Fruit fly (Drosophila melanogaster) whole organism, embryonic: ENCODE results near the gene RpL34b.

Experiments used
- B-H2 ChIP-seq: fragments of 200-800 bp; sonication (Bioruptor generic); optimal IDR thresholded peaks from 2 replicates; lab custom pipeline; 2018; ENCODE audit warnings: missing biosample characterization, mild to moderate bottlenecking, missing genetic modification characterization
- C15 ChIP-seq: fragments of 200-800 bp; sonication (Bioruptor generic); IDR thresholded peaks from 3 replicates; pipeline ENCODE4 v1.3.6; 2022; ENCODE audit warnings: missing biosample characterization, missing genetic modification characterization
- CG10366 ChIP-seq: fragments of 200-800 bp; sonication (Bioruptor generic); IDR thresholded peaks from 2 replicates; pipeline ENCODE4 v1.3.6; 2022; ENCODE audit warnings: missing biosample characterization, missing genetic modification characterization
- CG10565 ChIP-seq: fragments of 200-800 bp; sonication (Bioruptor generic); optimal IDR thresholded peaks from 3 replicates; lab custom pipeline; 2016; ENCODE audit warnings: missing biosample characterization, mild to moderate bottlenecking, missing genetic modification characterization
- CG12659 ChIP-seq: fragments of 200-800 bp; sonication (Bioruptor generic); optimal IDR thresholded peaks from 3 replicates; lab custom pipeline; 2017; ENCODE audit warnings: mild to moderate bottlenecking, missing biosample characterization, missing genetic modification reagents, missing genetic modification characterization
- CG15011 ChIP-seq: fragments of 200-800 bp; sonication (Bioruptor generic); optimal IDR thresholded peaks from 3 replicates; lab custom pipeline; 2018; ENCODE audit warnings: missing biosample characterization, mild to moderate bottlenecking, missing genetic modification characterization
- CG15269 ChIP-seq: fragments of 200-800 bp; sonication (Bioruptor generic); optimal IDR thresholded peaks from 2 replicates; lab custom pipeline; 2018; ENCODE audit warnings: missing biosample characterization, mild to moderate bottlenecking, missing genetic modification characterization, moderate library complexity
- CG17328 ChIP-seq: fragments of 200-800 bp; sonication (Bioruptor generic); IDR thresholded peaks from 2 replicates; pipeline ENCODE4 v1.3.6; 2022; ENCODE audit warnings: missing biosample characterization, missing genetic modification characterization
- CG2199 ChIP-seq: fragments of 200-800 bp; sonication (Bioruptor generic); IDR thresholded peaks from 3 replicates; pipeline ENCODE4 v1.3.6; 2022; ENCODE audit warnings: missing biosample characterization, missing genetic modification characterization
- CG2678 ChIP-seq: fragments of 200-800 bp; sonication (Bioruptor generic); optimal IDR thresholded peaks from 3 replicates; lab custom pipeline; 2019; ENCODE audit warnings: missing biosample characterization, mild to moderate bottlenecking, missing genetic modification characterization, moderate library complexity
- CG3065 ChIP-seq: fragments of 200-800 bp; sonication (Bioruptor generic); optimal IDR thresholded peaks from 2 replicates; lab custom pipeline; 2016; ENCODE audit warnings: missing biosample characterization, missing genetic modification characterization
- CG31224 ChIP-seq: fragments of 200-800 bp; sonication (Bioruptor generic); IDR thresholded peaks from 2 replicates; pipeline ENCODE4 v1.3.6; 2022; ENCODE audit warnings: missing biosample characterization, missing genetic modification characterization
- CG31388 ChIP-seq: fragments of 200-800 bp; sonication (Bioruptor generic); optimal IDR thresholded peaks from 2 replicates; lab custom pipeline; 2016; ENCODE audit warnings: missing biosample characterization, missing genetic modification characterization
- CG3281 ChIP-seq: fragments of 200-800 bp; sonication (Bioruptor generic); optimal IDR thresholded peaks from 3 replicates; lab custom pipeline; 2017; ENCODE audit warnings: missing biosample characterization, mild to moderate bottlenecking, missing genetic modification characterization
- CG3847 ChIP-seq: fragments of 200-800 bp; sonication (Bioruptor generic); IDR thresholded peaks from 2 replicates; pipeline ENCODE4 v1.3.6; 2022; ENCODE audit warnings: missing biosample characterization, missing genetic modification characterization
- CG4424 ChIP-seq: fragments of 200-800 bp; sonication (Bioruptor generic); optimal IDR thresholded peaks from 3 replicates; lab custom pipeline; 2016; ENCODE audit warnings: missing biosample characterization, missing genetic modification characterization
- CG4854 ChIP-seq: fragments of 200-800 bp; sonication (Bioruptor generic); optimal IDR thresholded peaks from 2 replicates; lab custom pipeline; 2016; ENCODE audit warnings: missing biosample characterization, missing genetic modification characterization, inconsistent platforms
- CG5953 ChIP-seq: fragments of 200-800 bp; sonication (Bioruptor generic); IDR thresholded peaks from 2 replicates; pipeline ENCODE4 v1.3.6; 2022; ENCODE audit warnings: missing biosample characterization, missing genetic modification characterization
- CG6654 ChIP-seq: fragments of 200-800 bp; sonication (Bioruptor generic); optimal IDR thresholded peaks from 2 replicates; lab custom pipeline; 2017; ENCODE audit warnings: missing biosample characterization, mild to moderate bottlenecking, missing genetic modification characterization
- CG6854 ChIP-seq: fragments of 200-800 bp; sonication (Bioruptor generic); optimal IDR thresholded peaks from 3 replicates; lab custom pipeline; 2017; ENCODE audit warnings: missing biosample characterization, mild to moderate bottlenecking, missing genetic modification characterization
- CG9727 ChIP-seq: fragments of 200-800 bp; sonication (Bioruptor generic); optimal IDR thresholded peaks from 3 replicates; lab custom pipeline; 2017; ENCODE audit warnings: missing biosample characterization, mild to moderate bottlenecking, missing genetic modification characterization
- CHES-1-like ChIP-seq: fragments of 200-800 bp; sonication (Bioruptor generic); optimal IDR thresholded peaks from 2 replicates; lab custom pipeline; 2016; ENCODE audit warnings: missing biosample characterization, missing genetic modification characterization
- CoRest ChIP-seq: fragments of 200-800 bp; sonication (Bioruptor generic); optimal IDR thresholded peaks from 3 replicates; lab custom pipeline; 2018; ENCODE audit warnings: missing biosample characterization, mild to moderate bottlenecking, missing genetic modification characterization, moderate library complexity
- Drgx ChIP-seq: fragments of 200-800 bp; sonication (Bioruptor generic); IDR thresholded peaks from 2 replicates; pipeline ENCODE4 v1.3.6; 2022; ENCODE audit warnings: missing biosample characterization, missing genetic modification characterization
- E2f2 ChIP-seq: fragments of 200-800 bp; sonication (Bioruptor generic); IDR thresholded peaks from 2 replicates; pipeline ENCODE4 v1.3.6; 2022; ENCODE audit warnings: missing biosample characterization, missing genetic modification characterization
- Eip74EF ChIP-seq, 2 experiments: fragments of 200-800 bp in 1 of 2; fragments of >200 bp in 1 of 2; sonication (Bioruptor generic) in 1 of 2; optimal IDR thresholded peaks; 2 replicates each; lab custom pipeline; 2017 to 2019; ENCODE audit warnings: missing biosample characterization in 2 of 2, missing genetic modification characterization in 2 of 2, mild to moderate bottlenecking in 1 of 2, moderate library complexity in 1 of 2
- Meics ChIP-seq: fragments of 200-800 bp; sonication (Bioruptor generic); optimal IDR thresholded peaks from 2 replicates; lab custom pipeline; 2017; ENCODE audit warnings: missing biosample characterization, mild to moderate bottlenecking, missing genetic modification characterization
- Sox100B ChIP-seq: fragments of 200-800 bp; sonication (Bioruptor generic); optimal IDR thresholded peaks from 3 replicates; lab custom pipeline; 2018; ENCODE audit warnings: missing biosample characterization, mild to moderate bottlenecking, missing genetic modification characterization
- Sox102F ChIP-seq: fragments of 200-800 bp; sonication (Bioruptor generic); optimal IDR thresholded peaks from 2 replicates; lab custom pipeline; 2018; ENCODE audit warnings: missing biosample characterization, mild to moderate bottlenecking, missing genetic modification characterization, moderate library complexity
- Sry-β ChIP-seq: fragments of 200-800 bp; sonication (Bioruptor generic); optimal IDR thresholded peaks from 2 replicates; lab custom pipeline; 2018; ENCODE audit warnings: missing biosample characterization, mild to moderate bottlenecking, missing genetic modification characterization, moderate library complexity
- Tbp ChIP-seq: fragments of >200 bp; optimal IDR thresholded peaks from 2 replicates; lab custom pipeline; 2018; ENCODE audit warnings: missing biosample characterization, missing genetic modification characterization
- Vsx1 ChIP-seq: fragments of 200-800 bp; sonication (Bioruptor generic); optimal IDR thresholded peaks from 2 replicates; lab custom pipeline; 2017; ENCODE audit warnings: missing biosample characterization, mild to moderate bottlenecking, missing genetic modification characterization, missing genetic modification reagents
- Xrp1 ChIP-seq: fragments of 200-800 bp; sonication (Bioruptor generic); IDR thresholded peaks from 2 replicates; pipeline ENCODE4 v1.3.6; 2022; ENCODE audit warnings: missing biosample characterization, missing genetic modification characterization
- ab ChIP-seq: fragments of 200-800 bp; sonication (Bioruptor generic); optimal IDR thresholded peaks from 2 replicates; lab custom pipeline; 2016; ENCODE audit warnings: missing biosample characterization, missing genetic modification characterization
- bbx ChIP-seq: fragments of 200-800 bp; sonication (Bioruptor generic); IDR thresholded peaks from 2 replicates; pipeline ENCODE4 v1.3.6; 2022; ENCODE audit warnings: missing biosample characterization, missing genetic modification characterization; ENCODE audit not compliant: partially characterized antibody
- bcd ChIP-seq: fragments of 200-800 bp; sonication (Bioruptor generic); optimal IDR thresholded peaks from 2 replicates; lab custom pipeline; 2017; ENCODE audit warnings: missing biosample characterization, mild to moderate bottlenecking, missing genetic modification characterization
- ci ChIP-seq: fragments of 200-800 bp; sonication (Bioruptor generic); IDR thresholded peaks from 3 replicates; pipeline ENCODE4 v1.3.6; 2022; ENCODE audit warnings: missing biosample characterization, missing genetic modification characterization
- en ChIP-seq: fragments of 200-800 bp; sonication (Bioruptor generic); optimal IDR thresholded peaks from 2 replicates; lab custom pipeline; 2016; ENCODE audit warnings: missing biosample characterization, missing genetic modification characterization
- fd96Cb ChIP-seq: fragments of 200-800 bp; sonication (Bioruptor generic); optimal IDR thresholded peaks from 2 replicates; lab custom pipeline; 2018; ENCODE audit warnings: missing biosample characterization, mild to moderate bottlenecking, missing genetic modification characterization, moderate library complexity
- insv ChIP-seq, 2 experiments: fragments of 200-800 bp; sonication (Bioruptor generic); optimal IDR thresholded peaks; 3 replicates each; lab custom pipeline; 2016 to 2018; ENCODE audit warnings: missing biosample characterization in 2 of 2, missing genetic modification characterization in 2 of 2
- ken ChIP-seq: fragments of 200-800 bp; sonication (Bioruptor generic); IDR thresholded peaks from 3 replicates; pipeline ENCODE4 v1.3.6; 2022; ENCODE audit warnings: missing biosample characterization, missing genetic modification characterization
- luna ChIP-seq: fragments of 200-800 bp; sonication (Bioruptor generic); optimal IDR thresholded peaks from 2 replicates; lab custom pipeline; 2016; ENCODE audit warnings: missing biosample characterization, missing genetic modification characterization
- nmo ChIP-seq: fragments of 200-800 bp; sonication (Bioruptor generic); optimal IDR thresholded peaks from 2 replicates; lab custom pipeline; 2018; ENCODE audit warnings: missing biosample characterization, mild to moderate bottlenecking, missing genetic modification characterization, moderate library complexity
- nom ChIP-seq: fragments of 200-800 bp; sonication (Bioruptor generic); optimal IDR thresholded peaks from 2 replicates; lab custom pipeline; 2017; ENCODE audit warnings: missing biosample characterization, missing genetic modification characterization, mild to moderate bottlenecking, moderate library complexity, missing genetic modification reagents
- pb ChIP-seq: fragments of 200-800 bp; sonication (Bioruptor generic); optimal IDR thresholded peaks from 3 replicates; lab custom pipeline; 2016; ENCODE audit warnings: missing biosample characterization, missing genetic modification characterization
- rib ChIP-seq: fragments of 200-800 bp; sonication (Bioruptor generic); IDR thresholded peaks from 2 replicates; pipeline ENCODE4 v1.3.6; 2022; ENCODE audit warnings: missing biosample characterization, missing genetic modification characterization
- seq ChIP-seq: fragments of 200-800 bp; sonication (Bioruptor generic); IDR thresholded peaks from 2 replicates; pipeline ENCODE4 v1.3.6; 2022; ENCODE audit warnings: missing biosample characterization, missing genetic modification characterization
- sima ChIP-seq: fragments of 200-800 bp; sonication (Bioruptor generic); optimal IDR thresholded peaks from 2 replicates; lab custom pipeline; 2016; ENCODE audit warnings: missing biosample characterization, missing genetic modification characterization
- so ChIP-seq: fragments of 200-800 bp; sonication (Bioruptor generic); IDR thresholded peaks from 3 replicates; pipeline ENCODE4 v1.3.6; 2022; ENCODE audit warnings: missing biosample characterization, missing genetic modification characterization
- stc ChIP-seq: fragments of 200-800 bp; sonication (Bioruptor generic); IDR thresholded peaks from 2 replicates; pipeline ENCODE4 v1.3.6; 2022; ENCODE audit warnings: missing biosample characterization, missing genetic modification characterization
- yki ChIP-seq: fragments of >200 bp; optimal IDR thresholded peaks from 3 replicates; lab custom pipeline; 2018

RpL34b gene

dm6 chr3R:9399951-9400392 lies 1.1 kb downstream of the RpL34b start, which contains the start of gene CG34117 (continued):
- TF ChIP-seq CG10565 (GFP tag; lab: Kevin White, UChicago) (peak; percentile 1), ci (GFP tag; lab: Robert Waterston, UW) (peak; percentile 84), stc (GFP tag; lab: Robert Waterston, UW) (peak; percentile 72), sima (GFP tag; lab: Kevin White, UChicago) (no peak), seq (GFP tag; lab: Robert Waterston, UW) (peak; percentile 68), CG3847 (GFP tag; lab: Robert Waterston, UW) (peak; percentile 81), insv (GFP tag; optimal IDR thresholded peaks at IDR 0.05; lab: Kevin White, UChicago) (peak; percentile 80 to 100), nmo (GFP tag; lab: Kevin White, UChicago) (peak; percentile 79), B-H2 (GFP tag; lab: Kevin White, UChicago) (peak; percentile 88), ken (peak; percentile 86), fd96Cb (tag; lab: Kevin White, UChicago) (peak; percentile 72), yki (lab: Kevin White, UChicago) (no peak), Drgx (GFP tag; lab: Robert Waterston, UW) (peak; percentile 66), CG5953 (GFP tag; lab: Robert Waterston, UW) (no peak; the same call in 1 of the 2 replicates), Meics (GFP tag; lab: Kevin White, UChicago) (peak; percentile 84), CG6654 (GFP tag; lab: Kevin White, UChicago) (no peak), CG4424 (peak; percentile 81), Tbp (GFP tag; lab: Kevin White, UChicago) (no peak), Sox102F (peak; percentile 83), nom (GFP tag; lab: Kevin White, UChicago) (peak; percentile 39), CG6854 (GFP tag; lab: Kevin White, UChicago) (peak; percentile 41), CG15269 (peak; percentile 88), rib (0 out of 2 replicates have a peak, but pooled peaks have one; percentile 52), Eip74EF (GFP tag; optimal IDR thresholded peaks at IDR 0.05; lab: Kevin White, UChicago) (peak in 1 of 2 experiments; percentile 73), CG3065 (GFP tag; lab: Kevin White, UChicago) (peak; percentile 54), bcd (GFP tag; lab: Kevin White, UChicago) (peak; percentile 61), CG2678 (peak; percentile 85), Sox100B (GFP tag; lab: Kevin White, UChicago) (peak; percentile 77), C15 (GFP tag; lab: Robert Waterston, UW) (peak; percentile 56; the same call in 1 of the 3 replicates), CG4854 (peak; percentile 42), E2f2 (GFP tag; lab: Robert Waterston, UW) (peak; percentile 54), CG2199 (peak; percentile 16; the same call in 1 of the 3 replicates), CG31224 (peak; percentile 55), pb (no peak), Xrp1 (GFP tag; lab: Robert Waterston, UW) (peak; percentile 90), CG12659 (peak; percentile 84), CG10366 (GFP tag; lab: Robert Waterston, UW) (peak; percentile 82), ab (GFP tag; lab: Kevin White, UChicago) (peak; percentile 16), so (GFP tag; lab: Robert Waterston, UW) (peak; percentile 83), en (GFP tag; lab: Kevin White, UChicago) (no peak), CHES-1-like (peak; percentile 12), Sry-β (no peak), bbx (GFP tag; lab: Robert Waterston, UW) (no peak), Vsx1 (GFP tag; lab: Kevin White, UChicago) (peak; percentile 52), CG31388 (peak; percentile 46), luna (no peak), CoRest (tag; lab: Kevin White, UChicago) (peak; percentile 78), CG9727 (peak; percentile 84), CG17328 (peak; percentile 88), CG15011 (GFP tag; lab: Kevin White, UChicago) (peak; percentile 55), CG3281 (peak; percentile 82)
